Fruit fly (Drosophila melanogaster) whole organism, prepupa: ENCODE results near the gene CG9550.

Experiments
- CG10669 ChIP-seq: fragments of 200-800 bp; sonication (Bioruptor generic); optimal IDR thresholded peaks from 3 replicates; lab custom pipeline; 2018; ENCODE audit warnings: missing biosample characterization, mild to moderate bottlenecking, missing genetic modification characterization, moderate library complexity
- CG11762 ChIP-seq: fragments of 200-800 bp; sonication (Bioruptor generic); optimal IDR thresholded peaks from 3 replicates; lab custom pipeline; 2016; ENCODE audit warnings: missing biosample characterization, missing genetic modification characterization; ENCODE audit not compliant: insufficient read depth
- CG34406 ChIP-seq: fragments of 200-800 bp; sonication (Bioruptor generic); optimal IDR thresholded peaks from 3 replicates; lab custom pipeline; 2016; ENCODE audit warnings: missing biosample characterization, missing genetic modification characterization
- acj6 ChIP-seq: fragments of 200-800 bp; sonication (Bioruptor generic); optimal IDR thresholded peaks from 3 replicates; lab custom pipeline; 2016; ENCODE audit warnings: missing biosample characterization, missing genetic modification characterization
- cyc ChIP-seq: fragments of 200-800 bp; sonication (Bioruptor generic); optimal IDR thresholded peaks from 3 replicates; lab custom pipeline; 2016; ENCODE audit warnings: missing biosample characterization, missing genetic modification characterization
- dac ChIP-seq: fragments of 200-800 bp; sonication (Bioruptor generic); optimal IDR thresholded peaks from 2 replicates; lab custom pipeline; 2017; ENCODE audit warnings: missing biosample characterization, mild to moderate bottlenecking, missing genetic modification characterization
- eg ChIP-seq: fragments of 200-800 bp; sonication (Bioruptor generic); IDR thresholded peaks from 3 replicates; pipeline ENCODE4 v1.3.6; 2022; ENCODE audit warnings: missing biosample characterization, missing genetic modification characterization
- pdm3 ChIP-seq: fragments of 200-800 bp; sonication (Bioruptor generic); optimal IDR thresholded peaks from 3 replicates; lab custom pipeline; 2016; ENCODE audit warnings: missing biosample characterization, missing genetic modification characterization
- svp ChIP-seq: fragments of 200-800 bp; sonication (Bioruptor generic); peaks from one replicate; lab custom pipeline; 2016; ENCODE audit warnings: missing biosample characterization, missing genetic modification characterization

- TF ChIP-seq pdm3 (no peak), acj6 (GFP tag; lab: Kevin White, UChicago) (no peak), CG10669 (GFP tag; lab: Kevin White, UChicago) (no peak), svp (GFP tag; lab: Kevin White, UChicago) (no peak), eg (GFP tag; lab: Robert Waterston, UW) (no peak), CG11762 (GFP tag; lab: Kevin White, UChicago) (no peak), CG34406 (GFP tag; lab: Kevin White, UChicago) (no peak), cyc (GFP tag; lab: Kevin White, UChicago) (no peak), dac (GFP tag; lab: Kevin White, UChicago) (no peak)
Measured at dm6 chr2L:6464780-6465179, 32.1 kb upstream of the CG9550 start.
